Worm (Caenorhabditis elegans): Measurements from ENCODE around the gene C35B1.2.

The C35B1.2 gene

ce11 chrIV:4068480-4068879 lies 17.5 kb upstream of the C35B1.2 start, which contains the start of gene fbxb-55:
Gene fbxb-55, plus strand, starts transcription at chrIV:4068780.
- TF ChIP-seq hlh-13 (GFP tag; optimal IDR thresholded peaks at IDR 0.05) = no peak
- TF ChIP-seq F13H6.1 (tag; optimal IDR thresholded peaks at IDR 0.05) = no peak
- TF ChIP-seq sdc-2 (tag; optimal IDR thresholded peaks at IDR 0.05) = no peak
- TF ChIP-seq hlh-8 (tag; optimal IDR thresholded peaks at IDR 0.05) = no peak
- TF ChIP-seq ceh-45 (GFP tag; IDR thresholded peaks at IDR 0.05) = no peak
- no peak for TF ChIP-seq dve-1 (tag; optimal IDR thresholded peaks at IDR 0.05)
- TF ChIP-seq zip-5 (tag; optimal IDR thresholded peaks at IDR 0.05) = no peak

- peak; percentile 44 for TF ChIP-seq ceh-2 (tag; optimal IDR thresholded peaks at IDR 0.05)
- no peak for TF ChIP-seq ets-4 (tag; optimal IDR thresholded peaks at IDR 0.05)
- TF ChIP-seq C38D4.7 (GFP tag; optimal IDR thresholded peaks at IDR 0.05) = no peak
- TF ChIP-seq Y22D7AL.16 (tag; optimal IDR thresholded peaks at IDR 0.05) = no peak
- TF ChIP-seq unc-55 (GFP tag; optimal IDR thresholded peaks at IDR 0.05) = no peak
- TF ChIP-seq ceh-31 (tag; optimal IDR thresholded peaks at IDR 0.05) = peak; percentile 55
- TF ChIP-seq fax-1 (tag; optimal IDR thresholded peaks at IDR 0.05) = no peak
- TF ChIP-seq elt-2 (tag; optimal IDR thresholded peaks at IDR 0.05) = no peak
- TF ChIP-seq F13H6.1 (tag; optimal IDR thresholded peaks at IDR 0.05) = no peak
- no peak for TF ChIP-seq T23F11.4 (GFP tag; optimal IDR thresholded peaks at IDR 0.05)
- peak; percentile 7 for TF ChIP-seq C08G9.2 (tag; optimal IDR thresholded peaks at IDR 0.05)
- TF ChIP-seq fkh-10 (GFP tag; optimal IDR thresholded peaks at IDR 0.05) = no peak
- TF ChIP-seq madf-2 (tag; optimal IDR thresholded peaks at IDR 0.05) = no peak
- TF ChIP-seq pros-1 (tag; optimal IDR thresholded peaks at IDR 0.05) = no peak
- no peak for TF ChIP-seq pat-9 (tag; optimal IDR thresholded peaks at IDR 0.05)
- TF ChIP-seq ceh-34 (tag; optimal IDR thresholded peaks at IDR 0.05) = no peak
- no peak for TF ChIP-seq unc-42 (tag; optimal IDR thresholded peaks at IDR 0.05)
- TF ChIP-seq dve-1 (tag; optimal IDR thresholded peaks at IDR 0.05) = no peak
- TF ChIP-seq tbx-2 (tag; optimal IDR thresholded peaks at IDR 0.05) = peak; percentile 58
- no peak for TF ChIP-seq sdc-2 (tag; optimal IDR thresholded peaks at IDR 0.05)
- no peak for TF ChIP-seq elt-4 (tag; optimal IDR thresholded peaks at IDR 0.05)
- TF ChIP-seq hlh-8 (tag; optimal IDR thresholded peaks at IDR 0.05) = no peak
- no peak for TF ChIP-seq sox-4 (tag; optimal IDR thresholded peaks at IDR 0.05)
- TF ChIP-seq eyg-1 (tag; optimal IDR thresholded peaks at IDR 0.05) = no peak
- no peak for TF ChIP-seq tbx-7 (tag; optimal IDR thresholded peaks at IDR 0.05)
- TF ChIP-seq zip-5 (tag; optimal IDR thresholded peaks at IDR 0.05) = peak; percentile 2
- no peak for TF ChIP-seq mec-3 (tag; optimal IDR thresholded peaks at IDR 0.05; ENCODE audit: borderline replicate concordance)
- TF ChIP-seq K02D7.2 (tag; optimal IDR thresholded peaks at IDR 0.05) = no peak
- TF ChIP-seq ref-2 (tag; optimal IDR thresholded peaks at IDR 0.05) = peak; percentile 59
Observed at ce11 chrIV:4070810-4071209, 15.2 kb upstream of the C35B1.2 start.

- no peak for TF ChIP-seq ceh-45 (GFP tag; IDR thresholded peaks at IDR 0.05)
- TF ChIP-seq ceh-24 (tag; optimal IDR thresholded peaks at IDR 0.05) = no peak
- TF ChIP-seq fkh-6 (tag; optimal IDR thresholded peaks at IDR 0.05) = no peak
- TF ChIP-seq sox-4 (tag; optimal IDR thresholded peaks at IDR 0.05) = no peak
- no peak for TF ChIP-seq ceh-22 (tag; optimal IDR thresholded peaks at IDR 0.05)
- TF ChIP-seq odd-2 (tag; optimal IDR thresholded peaks at IDR 0.05) = no peak
- no peak for TF ChIP-seq ahr-1 (tag; optimal IDR thresholded peaks at IDR 0.05)
- TF ChIP-seq elt-2 (tag; optimal IDR thresholded peaks at IDR 0.05) = no peak
Observed at ce11 chrIV:4072027-4072426, 14.0 kb upstream of the C35B1.2 start, which contains the start of gene pqn-75. Gene pqn-75, plus strand, starts transcription at chrIV:4072327.

- TF ChIP-seq sox-2 (GFP tag; IDR thresholded peaks at IDR 0.05) (no peak), hlh-6 (tag; optimal IDR thresholded peaks at IDR 0.05) (no peak)
Observed at ce11 chrIV:4074610-4075009, 11.4 kb upstream of the C35B1.2 start, which contains the start of gene W03D2.9. Gene W03D2.9, minus strand, starts transcription at chrIV:4074710.
